Worm (Caenorhabditis elegans): ENCODE measurements around the gene cux-7.

Gene cux-7

DNA sequence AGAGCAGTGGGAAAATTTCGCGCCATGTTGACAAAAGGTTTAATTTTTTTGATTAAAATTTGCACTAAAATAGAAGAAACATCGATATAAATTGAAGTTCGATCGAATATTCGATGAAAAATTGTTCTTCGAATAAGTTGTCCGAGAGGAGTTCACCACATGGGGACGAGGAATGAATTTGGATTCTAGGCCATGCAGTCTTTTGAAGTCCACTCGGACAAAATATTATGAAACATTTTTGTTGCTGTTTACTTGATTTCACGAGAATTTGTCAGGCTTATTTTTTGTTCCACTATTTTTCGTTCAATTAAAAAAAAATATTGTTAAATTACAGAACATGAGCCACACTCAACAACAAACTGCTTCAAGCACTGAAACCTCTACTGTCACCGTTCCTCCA lies at the start of gene cux-7, which contains the start of gene C07H6.2:
Gene cux-7 (minus strand): TSS at position 174 of the 400 bp plus-strand sequence.
Gene C07H6.2 (plus strand): TSS at position 338 of the 400 bp plus-strand sequence.
- peak; percentile 56; the same call in 1 of the 2 replicates for TF ChIP-seq ctbp-1 (GFP tag; IDR thresholded peaks at IDR 0.05)
- peak; percentile 92 for TF ChIP-seq dve-1 (tag; optimal IDR thresholded peaks at IDR 0.05; ENCODE audit: insufficient read depth)
- TF ChIP-seq fos-1 (tag; optimal IDR thresholded peaks at IDR 0.05), result no peak
- no peak for TF ChIP-seq saeg-2 (GFP tag; IDR thresholded peaks at IDR 0.05)
- TF ChIP-seq nhr-6 (tag; optimal IDR thresholded peaks at IDR 0.05), result peak; percentile 82
- peak; percentile 82 for TF ChIP-seq F10B5.3 (tag; optimal IDR thresholded peaks at IDR 0.05)
- peak; percentile 39 for TF ChIP-seq gei-8 (GFP tag; optimal IDR thresholded peaks at IDR 0.05)
- no peak for TF ChIP-seq ceh-62 (tag; optimal IDR thresholded peaks at IDR 0.05)
- TF ChIP-seq rbr-2 (tag; optimal IDR thresholded peaks at IDR 0.05), result peak; percentile 90
- TF ChIP-seq snpc-4 (tag; optimal IDR thresholded peaks at IDR 0.05), result no peak
- no peak for TF ChIP-seq F44E2.7 (GFP tag; IDR thresholded peaks at IDR 0.05)
- 0 out of 2 replicates have a peak, but pooled peaks have one; percentile 44 for TF ChIP-seq nhr-42 (GFP tag; IDR thresholded peaks at IDR 0.05)
- peak; percentile 68 for TF ChIP-seq nhr-77 (tag; optimal IDR thresholded peaks at IDR 0.05)
- peak; percentile 86 for TF ChIP-seq T26A8.4 (GFP tag; IDR thresholded peaks at IDR 0.05)
- TF ChIP-seq zfp-3 (GFP tag; conservative IDR thresholded peaks at IDR 0.05), result peak; percentile 88
- peak; percentile 87 for TF ChIP-seq T20F7.1 (GFP tag; optimal IDR thresholded peaks at IDR 0.05)
- peak; percentile 57 for TF ChIP-seq php-3 (GFP tag; IDR thresholded peaks at IDR 0.05)
- no peak for TF ChIP-seq egl-27 (tag; optimal IDR thresholded peaks at IDR 0.05)
- peak; percentile 99 for TF ChIP-seq tag-97 (GFP tag; IDR thresholded peaks at IDR 0.05)
- TF ChIP-seq ztf-11 (tag; optimal IDR thresholded peaks at IDR 0.05), result no peak
- TF ChIP-seq lin-1 (GFP tag; IDR thresholded peaks at IDR 0.05), result 0 out of 2 replicates have a peak, but pooled peaks have one; percentile 40
- 0 out of 2 replicates have a peak, but pooled peaks have one; percentile 50 for TF ChIP-seq vab-7 (GFP tag; IDR thresholded peaks at IDR 0.05)
- TF ChIP-seq zip-11 (GFP tag; IDR thresholded peaks at IDR 0.05), result no peak
- peak; percentile 66 for TF ChIP-seq mxl-3 (GFP tag; optimal IDR thresholded peaks at IDR 0.05)
- TF ChIP-seq madf-5 (GFP tag; IDR thresholded peaks at IDR 0.05), result 0 out of 4 replicates have a peak, but pooled peaks of 1 of the 2 experiments have one; percentile 50
- TF ChIP-seq nhr-11 (tag; optimal IDR thresholded peaks at IDR 0.05), result peak; percentile 75
- no peak for TF ChIP-seq skn-1 (tag; optimal IDR thresholded peaks at IDR 0.05)
- TF ChIP-seq ceh-82 (tag; optimal IDR thresholded peaks at IDR 0.05), result no peak
- TF ChIP-seq dpl-1 (GFP tag; optimal IDR thresholded peaks at IDR 0.05), result peak; percentile 92
- TF ChIP-seq dmd-8 (GFP tag; IDR thresholded peaks at IDR 0.05), result no peak
- no peak for TF ChIP-seq Y75B8A.6 (GFP tag; IDR thresholded peaks at IDR 0.05)
- peak; percentile 95 for TF ChIP-seq dmd-6 (GFP tag; IDR thresholded peaks at IDR 0.05)
- TF ChIP-seq unc-130 (GFP tag; optimal IDR thresholded peaks at IDR 0.05), result peak; percentile 98
- TF ChIP-seq ama-1 (optimal IDR thresholded peaks at IDR 0.05), result no peak
- peak; percentile 97 for TF ChIP-seq dmd-9 (GFP tag; IDR thresholded peaks at IDR 0.05)
- TF ChIP-seq zag-1 (tag; optimal IDR thresholded peaks at IDR 0.05), result no peak
- TF ChIP-seq spr-1 (tag; optimal IDR thresholded peaks at IDR 0.05), result peak; percentile 69
- TF ChIP-seq nhr-76 (tag; optimal IDR thresholded peaks at IDR 0.05), result no peak
- no peak for TF ChIP-seq R02D3.7 (tag; optimal IDR thresholded peaks at IDR 0.05)
- TF ChIP-seq Y105C5A.15 (GFP tag; IDR thresholded peaks at IDR 0.05), result no peak
- peak in 1 of 2 experiments; percentile 24 for TF ChIP-seq ZK546.5 (tag; optimal IDR thresholded peaks at IDR 0.05)
- TF ChIP-seq nhr-48 (tag; optimal IDR thresholded peaks at IDR 0.05), result no peak
- TF ChIP-seq lin-13 (GFP tag; optimal IDR thresholded peaks at IDR 0.05), result peak; percentile 85
- no peak for TF ChIP-seq egl-43 (GFP tag; IDR thresholded peaks at IDR 0.05)
- TF ChIP-seq mdt-29 (GFP tag; IDR thresholded peaks at IDR 0.05), result peak; percentile 77; the same call in 1 of the 2 replicates
- TF ChIP-seq hlh-11 (tag; optimal IDR thresholded peaks at IDR 0.05), result peak; percentile 82
- peak; percentile 85 for TF ChIP-seq F37D6.2 (tag; optimal IDR thresholded peaks at IDR 0.05)
- no peak for TF ChIP-seq nhr-10 (tag; optimal IDR thresholded peaks at IDR 0.05)
- peak; percentile 94 for TF ChIP-seq Y48G9A.11 (GFP tag; IDR thresholded peaks at IDR 0.05)
- no peak for TF ChIP-seq ceh-28 (tag; optimal IDR thresholded peaks at IDR 0.05)
- peak; percentile 93 for TF ChIP-seq ceh-44 (GFP tag; IDR thresholded peaks at IDR 0.05)
- TF ChIP-seq attf-4 (tag; optimal IDR thresholded peaks at IDR 0.05), result no peak
- TF ChIP-seq nhr-41 (GFP tag; IDR thresholded peaks at IDR 0.05), result no peak

Measured in whole organism, L4 larva.